Comparison of ENCODE assay signal across 3 fruit fly cellular contexts in genomic region chrX:3671469-3672094, dm6.
A peak's percentile ranks its signal among the peaks of the same experiment; 100 is the strongest.
TF ChIP-seq lines count a peak whose summit lies in the region.

TSS of gene Parg (minus strand) at chrX:3671502.
TSS of gene Mnt (plus strand) at chrX:3671801.

TF ChIP-seq in whole organism, adult, 20 proteins besides CTCF, POLR2A, EP300 and RAD21 (continued from another document):
- TF ChIP-seq ovo (GFP tag; optimal IDR thresholded peaks at IDR 0.05; lab: Kevin White, UChicago): no peak

TF ChIP-seq in whole organism, embryonic, 481 proteins besides CTCF, POLR2A, EP300 and RAD21 (continued from another document and continues in another):
- peak; percentile 84 for TF ChIP-seq Sin3A (optimal IDR thresholded peaks at IDR 0.05; lab: Kevin White, UChicago)
- TF ChIP-seq maf-S (GFP tag; optimal IDR thresholded peaks at IDR 0.05; lab: Kevin White, UChicago): no peak
- no peak for TF ChIP-seq CG9215 (GFP tag; IDR thresholded peaks at IDR 0.05; lab: Robert Waterston, UW)
- peak; percentile 12 for TF ChIP-seq CG2120 (GFP tag; optimal IDR thresholded peaks at IDR 0.05; lab: Kevin White, UChicago)
- no peak; the same call in 1 of the 2 replicates for TF ChIP-seq amos (GFP tag; IDR thresholded peaks at IDR 0.05; lab: Robert Waterston, UW; ENCODE audit: partially characterized antibody)
- no peak for TF ChIP-seq CG1647 (GFP tag; optimal IDR thresholded peaks at IDR 0.05; lab: Kevin White, UChicago)
- TF ChIP-seq ato (GFP tag; IDR thresholded peaks at IDR 0.05; lab: Robert Waterston, UW; ENCODE audit: partially characterized antibody): no peak
- peak in 1 of 2 experiments; percentile 50 for TF ChIP-seq eve (GFP tag; optimal IDR thresholded peaks at IDR 0.05; lab: Kevin White, UChicago)
- no peak for TF ChIP-seq bcd (GFP tag; optimal IDR thresholded peaks at IDR 0.05; lab: Kevin White, UChicago)
- TF ChIP-seq wdn (GFP tag; IDR thresholded peaks at IDR 0.05; lab: Robert Waterston, UW): no peak
- no peak for TF ChIP-seq Eip74EF (GFP tag; optimal IDR thresholded peaks at IDR 0.05; lab: Kevin White, UChicago)
- TF ChIP-seq tna (GFP tag; IDR thresholded peaks at IDR 0.05; lab: Robert Waterston, UW; ENCODE audit: partially characterized antibody): no peak
- no peak for TF ChIP-seq Rfx (GFP tag; IDR thresholded peaks at IDR 0.05; lab: Robert Waterston, UW)
- peak; percentile 15 for TF ChIP-seq shn (GFP tag; optimal IDR thresholded peaks at IDR 0.05; lab: Kevin White, UChicago)
- TF ChIP-seq gfzf (GFP tag; optimal IDR thresholded peaks at IDR 0.05; lab: Kevin White, UChicago): peak; percentile 80
- peak; percentile 27 for TF ChIP-seq sqz (GFP tag; optimal IDR thresholded peaks at IDR 0.05; lab: Kevin White, UChicago)
- no peak for TF ChIP-seq CG8281 (tag; optimal IDR thresholded peaks at IDR 0.05; lab: Kevin White, UChicago)
- TF ChIP-seq CG11247 (GFP tag; IDR thresholded peaks at IDR 0.05; lab: Robert Waterston, UW): no peak
- TF ChIP-seq CG32767 (GFP tag; IDR thresholded peaks at IDR 0.05; lab: Robert Waterston, UW): no peak
- TF ChIP-seq pzg (GFP tag; optimal IDR thresholded peaks at IDR 0.05; lab: Kevin White, UChicago): peak; percentile 83
- TF ChIP-seq en (GFP tag; optimal IDR thresholded peaks at IDR 0.05; lab: Kevin White, UChicago): no peak
- TF ChIP-seq gro (GFP tag; optimal IDR thresholded peaks at IDR 0.05; lab: Kevin White, UChicago): no peak
- no peak for TF ChIP-seq CG6683 (GFP tag; optimal IDR thresholded peaks at IDR 0.05; lab: Kevin White, UChicago)
- TF ChIP-seq CG7786 (GFP tag; optimal IDR thresholded peaks at IDR 0.05; lab: Kevin White, UChicago): no peak
- peak; percentile 28 for TF ChIP-seq Vsx1 (GFP tag; optimal IDR thresholded peaks at IDR 0.05; lab: Kevin White, UChicago)
- TF ChIP-seq CG10979 (tag; optimal IDR thresholded peaks at IDR 0.05; lab: Kevin White, UChicago): no peak
- TF ChIP-seq CG1024 (GFP tag; IDR thresholded peaks at IDR 0.05; lab: Robert Waterston, UW): no peak
- no peak for TF ChIP-seq yki (optimal IDR thresholded peaks at IDR 0.05; lab: Kevin White, UChicago)
- peak; percentile 64 for TF ChIP-seq unc-4 (GFP tag; IDR thresholded peaks at IDR 0.05; lab: Robert Waterston, UW; ENCODE audit: partially characterized antibody)
- TF ChIP-seq CG15011 (GFP tag; optimal IDR thresholded peaks at IDR 0.05; lab: Kevin White, UChicago): no peak
- TF ChIP-seq Chrac-16 (GFP tag; optimal IDR thresholded peaks at IDR 0.05; lab: Kevin White, UChicago): no peak
- peak; percentile 76 for TF ChIP-seq Scr (GFP tag; IDR thresholded peaks at IDR 0.05; lab: Robert Waterston, UW; ENCODE audit: partially characterized antibody)
- TF ChIP-seq CG7372 (GFP tag; IDR thresholded peaks at IDR 0.05; lab: Robert Waterston, UW): no peak
- 0 out of 2 replicates have a peak, but pooled peaks have one; percentile 33 for TF ChIP-seq CG32772 (GFP tag; IDR thresholded peaks at IDR 0.05; lab: Robert Waterston, UW)
- TF ChIP-seq Dek (tag; optimal IDR thresholded peaks at IDR 0.05; lab: Kevin White, UChicago): no peak
- TF ChIP-seq CG30431 (GFP tag; optimal IDR thresholded peaks at IDR 0.05; lab: Kevin White, UChicago): no peak
- no peak for TF ChIP-seq Dad (GFP tag; optimal IDR thresholded peaks at IDR 0.05; lab: Kevin White, UChicago)
- peak; percentile 10 for TF ChIP-seq CG11504 (tag; optimal IDR thresholded peaks at IDR 0.05; lab: Kevin White, UChicago)
- TF ChIP-seq E2f2 (GFP tag; IDR thresholded peaks at IDR 0.05; lab: Robert Waterston, UW): peak; percentile 88
- no peak for TF ChIP-seq sob (GFP tag; IDR thresholded peaks at IDR 0.05; lab: Robert Waterston, UW)
- no peak for TF ChIP-seq kay (GFP tag; optimal IDR thresholded peaks at IDR 0.05; lab: Kevin White, UChicago)
- peak; percentile 21 for TF ChIP-seq CG12391 (tag; optimal IDR thresholded peaks at IDR 0.05; lab: Kevin White, UChicago)
- TF ChIP-seq abd-A (tag; optimal IDR thresholded peaks at IDR 0.05; lab: Kevin White, UChicago): no peak
- TF ChIP-seq gcm2 (GFP tag; optimal IDR thresholded peaks at IDR 0.05; lab: Kevin White, UChicago): no peak
- no peak for TF ChIP-seq kni (GFP tag; optimal IDR thresholded peaks at IDR 0.05; lab: Kevin White, UChicago)
- TF ChIP-seq CkIIα-i1 (GFP tag; IDR thresholded peaks at IDR 0.05; lab: Robert Waterston, UW): no peak
- TF ChIP-seq nau (GFP tag; optimal IDR thresholded peaks at IDR 0.05; lab: Kevin White, UChicago): no peak
- no peak for TF ChIP-seq CG9609 (GFP tag; optimal IDR thresholded peaks at IDR 0.05; lab: Kevin White, UChicago)
- TF ChIP-seq wek (GFP tag; optimal IDR thresholded peaks at IDR 0.05; lab: Kevin White, UChicago): no peak
- no peak for TF ChIP-seq Mrtf (GFP tag; IDR thresholded peaks at IDR 0.05; lab: Robert Waterston, UW)
- TF ChIP-seq Kr (GFP tag; optimal IDR thresholded peaks at IDR 0.05; lab: Kevin White, UChicago): no peak
- TF ChIP-seq run (tag; optimal IDR thresholded peaks at IDR 0.05; lab: Kevin White, UChicago): no peak
- no peak for TF ChIP-seq org-1 (GFP tag; optimal IDR thresholded peaks at IDR 0.05; lab: Kevin White, UChicago)
- TF ChIP-seq Mes4 (GFP tag; optimal IDR thresholded peaks at IDR 0.05; lab: Kevin White, UChicago): no peak
- no peak for TF ChIP-seq zfh2 (GFP tag; optimal IDR thresholded peaks at IDR 0.05; lab: Kevin White, UChicago)
- TF ChIP-seq pho (GFP tag; optimal IDR thresholded peaks at IDR 0.05; lab: Kevin White, UChicago): no peak
- TF ChIP-seq CG7556 (GFP tag; optimal IDR thresholded peaks at IDR 0.05; lab: Kevin White, UChicago): peak; percentile 14
- no peak for TF ChIP-seq CG11093 (GFP tag; IDR thresholded peaks at IDR 0.05; lab: Robert Waterston, UW)
- TF ChIP-seq cato (GFP tag; optimal IDR thresholded peaks at IDR 0.05; lab: Kevin White, UChicago; ENCODE audit: borderline replicate concordance): no peak
- no peak for TF ChIP-seq Sox102F (GFP tag; optimal IDR thresholded peaks at IDR 0.05; lab: Kevin White, UChicago)
- no peak for TF ChIP-seq Adf1 (GFP tag; IDR thresholded peaks at IDR 0.05; lab: Robert Waterston, UW)
- TF ChIP-seq Hr51 (GFP tag; optimal IDR thresholded peaks at IDR 0.05; lab: Kevin White, UChicago): peak in 1 of 2 experiments; percentile 36
- no peak for TF ChIP-seq chm (GFP tag; IDR thresholded peaks at IDR 0.05; lab: Robert Waterston, UW)
- peak; percentile 61; the same call in 2 of the 3 replicates for TF ChIP-seq CG34224 (GFP tag; IDR thresholded peaks at IDR 0.05; lab: Robert Waterston, UW; ENCODE audit: partially characterized antibody)
- TF ChIP-seq schlank (tag; optimal IDR thresholded peaks at IDR 0.05; lab: Kevin White, UChicago): no peak
- TF ChIP-seq CG14014 (GFP tag; IDR thresholded peaks at IDR 0.05; lab: Robert Waterston, UW): no peak
- TF ChIP-seq Dp (GFP tag; optimal IDR thresholded peaks at IDR 0.05; lab: Kevin White, UChicago): peak; percentile 79

TF ChIP-seq in whole organism, prepupa, 60 proteins besides CTCF, POLR2A, EP300 and RAD21 (continued from another document):
- TF ChIP-seq acj6 (GFP tag; optimal IDR thresholded peaks at IDR 0.05; lab: Kevin White, UChicago) (no peak), dsx (GFP tag; optimal IDR thresholded peaks at IDR 0.05; lab: Kevin White, UChicago; ENCODE audit: poor library complexity, severe bottlenecking) (no peak), CG3032 (tag; optimal IDR thresholded peaks at IDR 0.05; lab: Kevin White, UChicago) (no peak)
TF ChIP-seq in whole organism, prepupa: peak in this region for 6.
